Worm (Caenorhabditis elegans) whole organism, young adult: ENCODE data around the gene dsl-4.

Source experiments
- aptf-3 ChIP-seq: fragments of 200-800 bp; sonication (Bioruptor generic); IDR thresholded peaks from 2 replicates; pipeline ENCODE4 v1.3.6; 2022; ENCODE audit warnings: missing genetic modification characterization, missing compliant biosample characterization
- atf-7 ChIP-seq: sonication (generic microtip); optimal IDR thresholded peaks from 2 replicates; lab custom pipeline; 2017; ENCODE audit warnings: mild to moderate bottlenecking, missing genetic modification characterization, missing compliant biosample characterization
- cebp-1 ChIP-seq, 2 experiments: fragments of 200-800 bp in 1 of 2; sonication (Bioruptor generic) in 1 of 2; sonication (generic microtip) in 1 of 2; IDR thresholded peaks in 1 of 2; optimal IDR thresholded peaks in 1 of 2; 2 replicates each; pipeline versions ENCODE4 v1.3.6 to Lab custom; 2017 to 2022; ENCODE audit warnings: missing compliant biosample characterization in 2 of 2, missing genetic modification characterization in 2 of 2, mild to moderate bottlenecking in 1 of 2, missing genetic modification reagents in 1 of 2, moderate library complexity in 1 of 2
- ceh-100 ChIP-seq: fragments of 200-800 bp; sonication (Bioruptor generic); IDR thresholded peaks from 2 replicates; pipeline ENCODE4 v1.3.6; 2022; ENCODE audit warnings: missing genetic modification reagents, missing genetic modification characterization, missing compliant biosample characterization
- lin-35 ChIP-seq, 3 experiments: fragments of 150-350 bp in 2 of 3; sonication (generic microtip) in 1 of 3; optimal IDR thresholded peaks; 2 replicates each; lab custom pipeline; 2014 to 2018; ENCODE audit warnings: missing biosample characterization in 3 of 3, missing genetic modification characterization in 3 of 3, missing genetic modification reagents in 3 of 3
- nhr-90 ChIP-seq: sonication (generic microtip); optimal IDR thresholded peaks from 2 replicates; lab custom pipeline; 2016; ENCODE audit warnings: missing genotype, mild to moderate bottlenecking, missing genetic modification characterization, missing compliant biosample characterization
- snpc-4 ChIP-seq, 5 experiments: fragments of 150-350 bp in 1 of 5; sonication (generic microtip) in 4 of 5; optimal IDR thresholded peaks; 2 replicates each; lab custom pipeline; 2014 to 2018; ENCODE audit warnings: missing genetic modification characterization in 5 of 5, missing biosample characterization in 3 of 5, antibody characterized with exemption in 2 of 5, mild to moderate bottlenecking in 2 of 5, missing compliant biosample characterization in 2 of 5, missing genotype in 2 of 5, moderate library complexity in 2 of 5, missing genetic modification reagents in 1 of 5

- TF ChIP-seq nhr-90 (tag; lab: Kevin White, UChicago) (no peak), lin-35 (GFP tag; optimal IDR thresholded peaks at IDR 0.05; lab: Kevin White, UChicago) (no peak), atf-7 (tag; lab: Kevin White, UChicago) (no peak), cebp-1 (GFP tag; IDR thresholded peaks at IDR 0.05; lab: Robert Waterston, UW) (no peak), cebp-1 (tag; optimal IDR thresholded peaks at IDR 0.05; lab: Kevin White, UChicago) (no peak), aptf-3 (GFP tag; lab: Robert Waterston, UW) (no peak), snpc-4 (GFP tag; optimal IDR thresholded peaks at IDR 0.05; lab: Kevin White, UChicago) (no peak), snpc-4 (tag; optimal IDR thresholded peaks at IDR 0.05; lab: Kevin White, UChicago) (no peak), ceh-100 (no peak)
Observed at ce11 chrX:14067641-14068040, 22.5 kb upstream of the dsl-4 start, which contains the start of gene lgc-21.
